Worm (Caenorhabditis elegans): ENCODE results near the gene pgm-1.

- TF ChIP-seq nhr-11 (tag; optimal IDR thresholded peaks at IDR 0.05) (no peak), che-1 (tag; optimal IDR thresholded peaks at IDR 0.05) (peak; percentile 24), unc-3 (GFP tag; conservative IDR thresholded peaks at IDR 0.05) (0 out of 2 replicates have a peak, but pooled peaks have one; percentile 22), unc-3 (tag; optimal IDR thresholded peaks at IDR 0.05) (peak; percentile 27), hlh-30 (tag; optimal IDR thresholded peaks at IDR 0.05; ENCODE audit: insufficient read depth) (peak; percentile 64), elt-2 (tag; optimal IDR thresholded peaks at IDR 0.05) (peak; percentile 92), pat-9 (tag; optimal IDR thresholded peaks at IDR 0.05) (peak; percentile 37), ceh-30 (tag; optimal IDR thresholded peaks at IDR 0.05) (peak; percentile 73), ama-1 (optimal IDR thresholded peaks at IDR 0.05) (no peak), madf-2 (tag; optimal IDR thresholded peaks at IDR 0.05) (peak; percentile 26), pha-4 (tag; optimal IDR thresholded peaks at IDR 0.05) (no peak)
Observed at ce11 chrII:4851594-4852106, 37.6 kb upstream of the pgm-1 start, which contains the start of gene dnj-9.

Measured in whole organism, late embryonic.